Worm (Caenorhabditis elegans): ENCODE measurements around the gene R12C12.9.
"Not testable (repeated sequence)": the region's sequence is repeated elsewhere in the genome, so short reads cannot be mapped to it uniquely, and the experiment has no call there.

R12C12.9 gene

ce11 chrII:6025647-6026046, 868 bp upstream of the R12C12.9 start (continued):
- peak; percentile 89 for TF ChIP-seq elt-2 (tag; optimal IDR thresholded peaks at IDR 0.05)

ce11 chrII:6022596-6022995, 2.2 kb downstream of the R12C12.9 start:
- TF ChIP-seq ceh-8 (GFP tag; optimal IDR thresholded peaks at IDR 0.05) (peak; percentile 30), tlp-1 (tag; optimal IDR thresholded peaks at IDR 0.05) (no peak)

ce11 chrII:6020353-6020752, 4.4 kb downstream of the R12C12.9 start, which contains the start of gene ZK84.1:
ZK84.1 (plus strand) TSS chrII:6020653.
- TF ChIP-seq unc-98 (GFP tag; IDR thresholded peaks at IDR 0.05), result no peak
- no peak for TF ChIP-seq aha-1 (tag; optimal IDR thresholded peaks at IDR 0.05)
- TF ChIP-seq hlh-17 (GFP tag; optimal IDR thresholded peaks at IDR 0.05; ENCODE audit: borderline replicate concordance), result no peak
- TF ChIP-seq fkh-10 (GFP tag; optimal IDR thresholded peaks at IDR 0.05), result no peak
- no peak for TF ChIP-seq efl-3 (GFP tag; optimal IDR thresholded peaks at IDR 0.05)
- TF ChIP-seq unc-62 (GFP tag; optimal IDR thresholded peaks at IDR 0.05), result no peak
- no peak for TF ChIP-seq lin-13 (GFP tag; optimal IDR thresholded peaks at IDR 0.05)
- no peak for TF ChIP-seq ama-1 (optimal IDR thresholded peaks at IDR 0.05)
- TF ChIP-seq lin-14 (GFP tag; optimal IDR thresholded peaks at IDR 0.05), result no peak
- TF ChIP-seq vab-15 (tag; optimal IDR thresholded peaks at IDR 0.05), result no peak

- no peak for TF ChIP-seq elt-2 (tag; optimal IDR thresholded peaks at IDR 0.05)
- no peak for TF ChIP-seq aha-1 (tag; optimal IDR thresholded peaks at IDR 0.05)
- TF ChIP-seq nhr-85 (tag), result no peak
- no peak for TF ChIP-seq ets-5 (GFP tag; IDR thresholded peaks at IDR 0.05)
- TF ChIP-seq sup-37 (GFP tag; optimal IDR thresholded peaks at IDR 0.05), result no peak
- no peak for TF ChIP-seq mep-1 (tag; optimal IDR thresholded peaks at IDR 0.05)
- no peak for TF ChIP-seq fkh-8 (tag; optimal IDR thresholded peaks at IDR 0.05)
- no peak for TF ChIP-seq C16A3.4 (tag; optimal IDR thresholded peaks at IDR 0.05)
- no peak for TF ChIP-seq snu-23 (GFP tag; optimal IDR thresholded peaks at IDR 0.05)
- no peak for TF ChIP-seq irx-1 (tag; optimal IDR thresholded peaks at IDR 0.05)
- TF ChIP-seq unc-86 (tag; optimal IDR thresholded peaks at IDR 0.05), result no peak
- no peak for TF ChIP-seq lin-14 (GFP tag; optimal IDR thresholded peaks at IDR 0.05)
Observed at ce11 chrII:6016410-6016809, 8.4 kb downstream of the R12C12.9 start, which contains the start of gene ZK84.5. ZK84.5 (minus strand) TSS chrII:6016510.

- not testable (repeated sequence) for TF ChIP-seq zag-1 (tag; optimal IDR thresholded peaks at IDR 0.05); ztf-11 (tag; optimal IDR thresholded peaks at IDR 0.05); ceh-8 (GFP tag; optimal IDR thresholded peaks at IDR 0.05)
Observed at ce11 chrII:6014057-6014456, 10.7 kb downstream of the R12C12.9 start, which contains the start of gene ZK84.2. ZK84.2 (plus strand) TSS chrII:6014357.

- no peak for TF ChIP-seq irx-1 (tag; optimal IDR thresholded peaks at IDR 0.05)
- TF ChIP-seq lin-13 (GFP tag; optimal IDR thresholded peaks at IDR 0.05), result no peak
- TF ChIP-seq unc-130 (tag; optimal IDR thresholded peaks at IDR 0.05), result no peak
- TF ChIP-seq zip-4 (GFP tag; optimal IDR thresholded peaks at IDR 0.05), result no peak
- no peak for TF ChIP-seq egl-13 (tag; optimal IDR thresholded peaks at IDR 0.05)
- no peak for TF ChIP-seq ceh-8 (GFP tag; optimal IDR thresholded peaks at IDR 0.05)
- TF ChIP-seq hlh-4 (tag; optimal IDR thresholded peaks at IDR 0.05), result no peak
- no peak for TF ChIP-seq fkh-4 (tag; optimal IDR thresholded peaks at IDR 0.05; ENCODE audit: borderline replicate concordance)
- TF ChIP-seq efl-1 (optimal IDR thresholded peaks at IDR 0.05), result no peak
- no peak for TF ChIP-seq efl-1 (GFP tag; optimal IDR thresholded peaks at IDR 0.05 in 1 of 2)
- no peak for TF ChIP-seq dsc-1 (tag; optimal IDR thresholded peaks at IDR 0.05)
Observed at ce11 chrII:6010544-6010943, 14.2 kb downstream of the R12C12.9 start, which contains the start of gene ins-20. ins-20 (plus strand) TSS chrII:6010844.

Measured in whole organism, L1 larva.